Worm (Caenorhabditis elegans): ENCODE results near the gene F01G10.4.

F01G10.4 gene

DNA sequence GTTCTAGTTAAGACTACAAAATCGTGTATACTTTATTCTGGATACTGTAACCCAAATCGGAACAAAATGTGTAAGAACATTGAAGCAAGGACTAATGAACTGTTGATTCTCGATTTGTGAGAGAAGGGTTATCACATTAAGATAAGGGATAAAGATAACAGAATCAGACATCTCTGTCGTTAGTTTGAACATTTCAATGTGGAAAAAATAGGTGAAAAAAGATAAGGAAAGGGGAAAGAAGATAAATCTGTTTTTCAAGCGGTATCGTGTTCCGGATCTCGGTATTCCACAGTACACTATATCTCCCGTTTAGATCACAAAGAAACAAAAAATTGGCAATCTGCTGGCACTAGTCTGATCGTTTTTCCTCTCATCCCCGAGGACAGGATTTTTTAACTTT is 28.7 kb upstream of the F01G10.4 start:
- TF ChIP-seq tbx-9 (tag; optimal IDR thresholded peaks at IDR 0.05; ENCODE audit: borderline replicate concordance): no peak
- TF ChIP-seq lsy-27 (tag; optimal IDR thresholded peaks at IDR 0.05; ENCODE audit: borderline replicate concordance, insufficient read depth): no peak
- TF ChIP-seq aptf-2 (GFP tag; conservative IDR thresholded peaks at IDR 0.05): no peak

ce11 chrIV:10259557-10259956 is 27.2 kb upstream of the F01G10.4 start, which contains the start of gene F01G10.9:
TSS of gene F01G10.9 (minus strand) at chrIV:10259657.
- TF ChIP-seq mcd-1 (GFP tag; IDR thresholded peaks at IDR 0.05) (no peak), efl-1 (GFP tag; optimal IDR thresholded peaks at IDR 0.05) (no peak), repo-1 (tag; optimal IDR thresholded peaks at IDR 0.05) (no peak), rec-8 (tag; optimal IDR thresholded peaks at IDR 0.05) (no peak), ztf-28 (GFP tag; IDR thresholded peaks at IDR 0.05) (no peak), pbrm-1 (GFP tag; IDR thresholded peaks at IDR 0.05) (no peak), ceh-79 (tag; optimal IDR thresholded peaks at IDR 0.05) (no peak), ceh-27 (GFP tag; optimal IDR thresholded peaks at IDR 0.05) (no peak), Y53G8AR.9 (GFP tag; conservative IDR thresholded peaks at IDR 0.05) (no peak), B0035.1 (tag; optimal IDR thresholded peaks at IDR 0.05) (no peak), mes-4 (tag; optimal IDR thresholded peaks at IDR 0.05) (no peak), sea-2 (GFP tag; IDR thresholded peaks at IDR 0.05) (no peak), gei-17 (GFP tag; optimal IDR thresholded peaks at IDR 0.05) (no peak)

DNA sequence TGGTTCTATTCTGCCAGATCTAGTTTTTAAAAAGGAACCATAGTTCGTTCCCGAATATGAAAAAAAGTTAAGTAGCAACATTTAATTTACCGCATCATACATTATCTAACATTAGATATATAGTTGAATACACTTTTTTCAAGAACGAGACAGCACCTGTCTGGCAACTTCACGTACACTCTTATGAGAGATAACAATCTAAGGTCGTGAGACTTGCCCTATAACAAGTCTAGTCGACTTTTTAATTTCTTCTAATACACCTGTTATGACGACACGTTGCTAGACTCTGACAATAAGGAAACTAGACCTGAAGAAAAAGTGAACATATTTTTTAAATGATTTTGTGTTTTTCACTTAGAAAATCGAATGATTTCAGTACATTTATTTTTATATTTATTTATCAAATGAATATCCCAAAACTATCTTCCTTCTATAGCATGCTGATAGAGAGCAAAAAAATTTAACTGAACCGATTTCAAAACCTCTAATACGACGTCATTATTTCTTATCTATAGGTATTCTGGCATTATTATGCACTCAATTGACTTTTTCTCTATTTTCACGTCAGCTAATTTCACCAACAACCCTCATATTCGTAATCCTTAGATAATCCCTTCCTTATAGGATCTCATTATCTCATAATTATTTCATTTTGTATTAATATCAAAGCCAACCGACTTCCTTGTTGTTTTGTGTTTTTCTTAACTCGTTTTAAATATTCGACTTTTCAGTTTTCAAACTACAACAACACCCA is 20.7 kb upstream of the F01G10.4 start:
- TF ChIP-seq cebp-1 (GFP tag; IDR thresholded peaks at IDR 0.05): no peak
- peak; percentile 9 for TF ChIP-seq cebp-1 (tag; optimal IDR thresholded peaks at IDR 0.05)
- TF ChIP-seq ama-1 (optimal IDR thresholded peaks at IDR 0.05): no peak
- no peak for TF ChIP-seq ama-1 (GFP tag; optimal IDR thresholded peaks at IDR 0.05)
- 0 out of 2 replicates have a peak, but pooled peaks have one; percentile 5 for TF ChIP-seq ekl-4 (GFP tag; IDR thresholded peaks at IDR 0.05)
- no peak for TF ChIP-seq attf-5 (GFP tag; optimal IDR thresholded peaks at IDR 0.05)
- TF ChIP-seq Y67H2A.10 (GFP tag; conservative IDR thresholded peaks at IDR 0.05): no peak
- no peak for TF ChIP-seq cebp-2 (GFP tag; IDR thresholded peaks at IDR 0.05)
- TF ChIP-seq dpff-1 (tag; optimal IDR thresholded peaks at IDR 0.05): no peak
- no peak for TF ChIP-seq egl-18 (GFP tag; IDR thresholded peaks at IDR 0.05)

- peak; percentile 33; the same call in 1 of the 2 replicates for TF ChIP-seq let-526 (GFP tag; IDR thresholded peaks at IDR 0.05)
- TF ChIP-seq ceh-58 (GFP tag; IDR thresholded peaks at IDR 0.05): no peak
- no peak for TF ChIP-seq zim-3 (tag; optimal IDR thresholded peaks at IDR 0.05)
- peak; percentile 59; the same call in 1 of the 2 replicates for TF ChIP-seq lir-1 (GFP tag; conservative IDR thresholded peaks at IDR 0.05)
- no peak for TF ChIP-seq akir-1 (GFP tag; optimal IDR thresholded peaks at IDR 0.05)
- no peak for TF ChIP-seq ztf-28 (GFP tag; IDR thresholded peaks at IDR 0.05)
- no peak for TF ChIP-seq snpc-1.3 (tag; optimal IDR thresholded peaks at IDR 0.05; ENCODE audit: insufficient read depth)
- TF ChIP-seq lin-26 (GFP tag; IDR thresholded peaks at IDR 0.05): no peak; the same call in 1 of the 2 replicates
- TF ChIP-seq Y53G8AR.9 (GFP tag; conservative IDR thresholded peaks at IDR 0.05): peak; percentile 71
- no peak for TF ChIP-seq T26A5.8 (tag; optimal IDR thresholded peaks at IDR 0.05)
- peak; percentile 71 for TF ChIP-seq mcd-1 (GFP tag; IDR thresholded peaks at IDR 0.05)
- TF ChIP-seq snpc-3.4 (tag; optimal IDR thresholded peaks at IDR 0.05): no peak
- TF ChIP-seq C06A6.2 (GFP tag; conservative IDR thresholded peaks at IDR 0.05): peak; percentile 80
- TF ChIP-seq hsf-1 (GFP tag; IDR thresholded peaks at IDR 0.05): no peak
- TF ChIP-seq hlh-12 (tag; optimal IDR thresholded peaks at IDR 0.05): no peak
- no peak for TF ChIP-seq ets-4 (GFP tag; optimal IDR thresholded peaks at IDR 0.05)
- TF ChIP-seq B0261.1 (tag; optimal IDR thresholded peaks at IDR 0.05): no peak
- TF ChIP-seq rec-8 (tag; optimal IDR thresholded peaks at IDR 0.05): no peak
- no peak for TF ChIP-seq cebp-2 (GFP tag; IDR thresholded peaks at IDR 0.05)
- no peak for TF ChIP-seq hrde-1 (tag; optimal IDR thresholded peaks at IDR 0.05; ENCODE audit: borderline replicate concordance)
- peak; percentile 63 for TF ChIP-seq snpc-4 (GFP tag; optimal IDR thresholded peaks at IDR 0.05)
- peak in 2 of 4 experiments; percentile 55 to 56 for TF ChIP-seq snpc-4 (tag; optimal IDR thresholded peaks at IDR 0.05)
These were observed 20.0 kb upstream of the F01G10.4 start for ce11 chrIV:10252350-10252792.
